Worm (Caenorhabditis elegans) whole organism, L3 larva: ENCODE results near the gene anmt-2.

Experiments used
- R02D3.7 ChIP-seq: fragments of 150-350 bp; optimal IDR thresholded peaks from 2 replicates; lab custom pipeline; 2014; ENCODE audit warnings: missing biosample characterization, missing genetic modification characterization
- ZK546.5 ChIP-seq: sonication (generic microtip); optimal IDR thresholded peaks from 2 replicates; lab custom pipeline; 2017; ENCODE audit warnings: missing biosample characterization, missing genetic modification characterization
- ama-1 ChIP-seq: fragments of 150-350 bp; optimal IDR thresholded peaks from 2 replicates; lab custom pipeline; 2018
- ceh-28 ChIP-seq: fragments of 150-350 bp; optimal IDR thresholded peaks from 2 replicates; lab custom pipeline; 2014; ENCODE audit warnings: missing biosample characterization, missing genetic modification reagents, missing genetic modification characterization
- ceh-82 ChIP-seq: fragments of 150-350 bp; optimal IDR thresholded peaks from 2 replicates; lab custom pipeline; 2014; ENCODE audit warnings: missing biosample characterization, missing genetic modification characterization
- ceh-9 ChIP-seq: sonication (generic microtip); optimal IDR thresholded peaks from 2 replicates; lab custom pipeline; 2018; ENCODE audit warnings: missing biosample characterization, missing genetic modification characterization
- daf-12 ChIP-seq: fragments of 150-350 bp; optimal IDR thresholded peaks from 2 replicates; lab custom pipeline; 2014; ENCODE audit warnings: missing biosample characterization, missing genetic modification reagents, missing genetic modification characterization
- egl-27 ChIP-seq: sonication (generic microtip); optimal IDR thresholded peaks from 4 replicates; lab custom pipeline; 2017; ENCODE audit warnings: missing biosample characterization, missing genetic modification reagents, missing genetic modification characterization
- egl-5 ChIP-seq: fragments of 150-350 bp; optimal IDR thresholded peaks from 2 replicates; lab custom pipeline; 2017; ENCODE audit warnings: missing biosample characterization, missing genetic modification reagents, missing genetic modification characterization, inconsistent platforms
- elt-1 ChIP-seq: fragments of 150-350 bp; optimal IDR thresholded peaks from 2 replicates; lab custom pipeline; 2014; ENCODE audit warnings: missing biosample characterization, missing genetic modification characterization
- elt-2 ChIP-seq: sonication (generic microtip); optimal IDR thresholded peaks from 2 replicates; lab custom pipeline; 2016; ENCODE audit warnings: missing genetic modification reagents, mild to moderate bottlenecking, missing genetic modification characterization, missing compliant biosample characterization
- elt-3 ChIP-seq, 3 experiments: fragments of 150-350 bp in 1 of 3; sonication (generic microtip) in 2 of 3; optimal IDR thresholded peaks; 2 replicates in 2 of 3; 4 replicates in 1 of 3; lab custom pipeline; 2014 to 2017; ENCODE audit warnings: missing biosample characterization in 3 of 3, missing genetic modification characterization in 3 of 3
- eor-1 ChIP-seq, 2 experiments: fragments of 150-350 bp; optimal IDR thresholded peaks; 2 replicates each; lab custom pipeline; 2014 to 2018; ENCODE audit warnings: missing biosample characterization in 2 of 2, missing genetic modification characterization in 2 of 2
- fkh-10 ChIP-seq: sonication (generic microtip); optimal IDR thresholded peaks from 2 replicates; lab custom pipeline; 2017; ENCODE audit warnings: missing biosample characterization, missing genetic modification reagents, missing genetic modification characterization
- fkh-2 ChIP-seq: fragments of 150-350 bp; optimal IDR thresholded peaks from 2 replicates; lab custom pipeline; 2014; ENCODE audit warnings: missing biosample characterization, missing genetic modification reagents, missing genetic modification characterization
- fos-1 ChIP-seq: fragments of 150-350 bp; optimal IDR thresholded peaks from 2 replicates; lab custom pipeline; 2014; ENCODE audit warnings: missing biosample characterization, missing genetic modification characterization
- hmg-11 ChIP-seq: sonication (generic microtip); optimal IDR thresholded peaks from 2 replicates; lab custom pipeline; 2016; ENCODE audit warnings: missing genetic modification characterization, missing compliant biosample characterization
- jun-1 ChIP-seq: fragments of 150-350 bp; optimal IDR thresholded peaks from 2 replicates; lab custom pipeline; 2014; ENCODE audit warnings: missing biosample characterization, missing genetic modification reagents, missing genetic modification characterization
- lin-15B ChIP-seq: fragments of 150-350 bp; optimal IDR thresholded peaks from 2 replicates; lab custom pipeline; 2014; ENCODE audit warnings: missing biosample characterization, missing genetic modification characterization
- lin-39 ChIP-seq: fragments of 150-350 bp; optimal IDR thresholded peaks from 2 replicates; lab custom pipeline; 2018; ENCODE audit warnings: missing biosample characterization, missing genetic modification reagents, missing genetic modification characterization
- lsy-12 ChIP-seq: sonication (generic microtip); optimal IDR thresholded peaks from 2 replicates; lab custom pipeline; 2016; ENCODE audit warnings: mild to moderate bottlenecking, missing genetic modification characterization, missing compliant biosample characterization
- mml-1 ChIP-seq: fragments of 150-350 bp; sonication (generic microtip); optimal IDR thresholded peaks from 3 replicates; lab custom pipeline; 2014; ENCODE audit warnings: missing biosample characterization, missing genetic modification characterization
- nfya-1 ChIP-seq: sonication (generic microtip); optimal IDR thresholded peaks from 2 replicates; lab custom pipeline; 2017; ENCODE audit warnings: missing genetic modification characterization, mild to moderate bottlenecking, missing compliant biosample characterization, antibody characterized with exemption, moderate library complexity; ENCODE audit not compliant: insufficient read depth
- nhr-11 ChIP-seq: fragments of 150-350 bp; optimal IDR thresholded peaks from 2 replicates; lab custom pipeline; 2014; ENCODE audit warnings: missing biosample characterization, missing genetic modification characterization
- nhr-12 ChIP-seq: fragments of 150-350 bp; optimal IDR thresholded peaks from 2 replicates; lab custom pipeline; 2014; ENCODE audit warnings: missing biosample characterization, missing genetic modification characterization
- nhr-23 ChIP-seq: fragments of 150-350 bp; optimal IDR thresholded peaks from 2 replicates; lab custom pipeline; 2014; ENCODE audit warnings: missing biosample characterization, missing genetic modification reagents, missing genetic modification characterization
- nhr-237 ChIP-seq: fragments of 150-350 bp; optimal IDR thresholded peaks from 2 replicates; lab custom pipeline; 2014; ENCODE audit warnings: missing biosample characterization, missing genetic modification characterization
- nhr-25 ChIP-seq: sonication (generic microtip); optimal IDR thresholded peaks from 2 replicates; lab custom pipeline; 2017; ENCODE audit warnings: missing biosample characterization, missing genetic modification characterization
- nhr-28 ChIP-seq: fragments of 150-350 bp; optimal IDR thresholded peaks from 2 replicates; lab custom pipeline; 2014; ENCODE audit warnings: missing biosample characterization, missing genetic modification characterization
- nhr-43 ChIP-seq: sonication (generic microtip); optimal IDR thresholded peaks from 2 replicates; lab custom pipeline; 2016; ENCODE audit warnings: mild to moderate bottlenecking, missing genetic modification characterization, missing compliant biosample characterization; ENCODE audit not compliant: poor library complexity, severe bottlenecking
- nhr-67 ChIP-seq: fragments of 150-350 bp; optimal IDR thresholded peaks from 2 replicates; lab custom pipeline; 2014; ENCODE audit warnings: missing biosample characterization, missing genetic modification characterization
- nhr-76 ChIP-seq: fragments of 150-350 bp; sonication (generic microtip); optimal IDR thresholded peaks from 5 replicates; lab custom pipeline; 2014; ENCODE audit warnings: missing biosample characterization, missing genetic modification characterization
- nhr-77 ChIP-seq: fragments of 150-350 bp; optimal IDR thresholded peaks from 2 replicates; lab custom pipeline; 2014; ENCODE audit warnings: missing biosample characterization, missing genetic modification characterization
- pha-4 ChIP-seq: fragments of 150-350 bp; optimal IDR thresholded peaks from 2 replicates; lab custom pipeline; 2014; ENCODE audit warnings: missing biosample characterization, missing genetic modification reagents, missing genetic modification characterization
- pqm-1 ChIP-seq: fragments of 150-350 bp; optimal IDR thresholded peaks from 2 replicates; lab custom pipeline; 2017; ENCODE audit warnings: missing biosample characterization, missing genetic modification characterization, inconsistent platforms
- sea-2 ChIP-seq: fragments of 150-350 bp; sonication (generic microtip); optimal IDR thresholded peaks from 4 replicates; lab custom pipeline; 2014; ENCODE audit warnings: missing biosample characterization, missing genetic modification reagents, missing genetic modification characterization
- skn-1 ChIP-seq: fragments of 150-350 bp; optimal IDR thresholded peaks from 2 replicates; lab custom pipeline; 2014; ENCODE audit warnings: missing biosample characterization, missing genetic modification characterization
- snpc-4 ChIP-seq: fragments of 150-350 bp; optimal IDR thresholded peaks from 2 replicates; lab custom pipeline; 2014; ENCODE audit warnings: missing biosample characterization, missing genetic modification characterization
- unc-39 ChIP-seq: sonication (generic microtip); optimal IDR thresholded peaks from 4 replicates; lab custom pipeline; 2017; ENCODE audit warnings: missing biosample characterization, missing genetic modification characterization
- unc-62 ChIP-seq: fragments of 150-350 bp; sonication (generic microtip); optimal IDR thresholded peaks from 4 replicates; lab custom pipeline; 2014; ENCODE audit warnings: missing biosample characterization, missing genetic modification reagents, missing genetic modification characterization
- zag-1 ChIP-seq: fragments of 150-350 bp; optimal IDR thresholded peaks from 2 replicates; lab custom pipeline; 2014; ENCODE audit warnings: missing biosample characterization, missing genetic modification characterization
- ztf-11 ChIP-seq: fragments of 150-350 bp; optimal IDR thresholded peaks from 2 replicates; lab custom pipeline; 2014; ENCODE audit warnings: missing biosample characterization, missing genetic modification characterization
- ztf-4 ChIP-seq: fragments of 150-350 bp; optimal IDR thresholded peaks from 2 replicates; lab custom pipeline; 2014; ENCODE audit warnings: missing biosample characterization, missing genetic modification characterization

Gene anmt-2

ce11 chrIII:6157708-6158321, at the start of gene anmt-2:
anmt-2 (minus strand) TSS chrIII:6157758.
- TF ChIP-seq mml-1 (no peak), nhr-76 (tag; lab: Kevin White, UChicago) (no peak), egl-5 (peak; percentile 35), nhr-23 (no peak), nhr-25 (tag; lab: Kevin White, UChicago) (no peak), pha-4 (tag; lab: Kevin White, UChicago) (peak; percentile 57)
- TF ChIP-seq, all 47 proteins: peak for 2

DNA sequence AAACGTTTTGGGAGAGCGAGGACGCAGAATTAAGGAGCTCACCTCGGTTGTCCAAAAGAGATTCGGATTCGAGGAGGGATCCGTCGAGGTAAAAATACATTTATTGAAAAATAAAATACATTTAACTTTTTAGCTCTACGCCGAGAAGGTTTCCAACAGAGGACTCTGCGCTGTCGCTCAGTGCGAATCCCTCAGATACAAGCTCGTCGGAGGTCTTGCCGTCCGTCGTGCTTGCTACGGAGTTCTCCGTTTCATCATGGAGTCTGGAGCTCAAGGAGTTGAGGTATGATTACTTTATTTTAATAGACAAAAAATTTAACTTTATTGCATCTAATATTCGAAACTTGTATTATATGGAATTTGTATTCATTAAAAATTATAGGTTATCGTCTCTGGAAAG, 49.5 kb upstream of the anmt-2 start:
- TF ChIP-seq nhr-77 (tag; lab: Kevin White, UChicago) (no peak), snpc-4 (tag; lab: Kevin White, UChicago) (no peak), skn-1 (tag; lab: Kevin White, UChicago) (no peak), elt-3 (tag; optimal IDR thresholded peaks at IDR 0.05; lab: Kevin White, UChicago) (no peak), lsy-12 (no peak), hmg-11 (tag; lab: Kevin White, UChicago) (no peak), nhr-28 (tag; lab: Kevin White, UChicago) (no peak), fkh-2 (no peak), fkh-10 (GFP tag; lab: Kevin White, UChicago) (no peak), ceh-28 (no peak), ceh-82 (tag; lab: Kevin White, UChicago) (no peak), lin-39 (tag; lab: Kevin White, UChicago) (no peak), daf-12 (no peak), nhr-25 (tag; lab: Kevin White, UChicago) (no peak), nhr-23 (no peak)

DNA sequence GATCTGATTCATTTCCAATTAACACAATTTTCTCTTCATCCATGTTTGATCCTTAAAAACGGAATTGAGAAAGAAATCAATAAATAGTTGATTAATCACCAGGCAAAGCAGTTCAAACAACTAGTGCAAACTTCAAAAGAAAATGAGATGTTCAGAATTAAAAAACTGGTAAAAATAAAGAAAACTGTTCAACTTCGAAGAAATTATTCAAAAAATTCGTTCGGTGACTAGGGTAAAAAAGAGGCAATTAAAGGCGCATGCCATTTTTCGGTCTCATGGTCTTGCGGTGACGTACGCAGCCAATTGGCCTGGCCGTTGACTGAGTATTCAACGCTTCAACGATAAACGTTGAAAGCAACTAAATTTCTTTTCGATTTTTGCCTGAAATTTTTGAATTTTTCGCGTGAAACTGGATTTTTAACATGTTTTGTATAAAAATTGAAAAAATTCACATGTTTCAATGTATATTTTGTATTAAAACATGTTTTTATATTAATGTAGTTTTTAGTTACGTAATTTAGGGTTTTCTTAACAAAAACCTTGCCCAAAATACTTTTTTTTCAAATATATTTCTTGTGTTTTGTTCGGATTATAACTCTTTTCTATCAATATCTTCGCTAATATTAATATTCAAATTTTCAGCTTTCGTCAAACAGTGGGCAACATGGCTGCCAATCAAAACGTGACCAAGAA, 48.7 kb upstream of the anmt-2 start, which contains the start of the genes sna-3 and rps-3:
Gene sna-3, minus strand, starts transcription at position 51 of the 693 bp plus-strand sequence.
Gene rps-3, plus strand, starts transcription at position 643 of the 693 bp plus-strand sequence.
- TF ChIP-seq elt-1 (tag; lab: Kevin White, UChicago) (no peak), nhr-77 (tag; lab: Kevin White, UChicago) (no peak), lin-15B (tag; lab: Kevin White, UChicago) (peak; percentile 84), ceh-9 (tag; lab: Kevin White, UChicago) (no peak), mml-1 (no peak), sea-2 (GFP tag; lab: Kevin White, UChicago) (no peak), zag-1 (tag; lab: Kevin White, UChicago) (no peak), fkh-2 (no peak), fos-1 (tag; lab: Kevin White, UChicago) (no peak), ama-1 (lab: Kevin White, UChicago) (peak; percentile 40), nhr-43 (tag; lab: Kevin White, UChicago) (peak; percentile 43), lsy-12 (peak; percentile 29), pha-4 (tag; lab: Kevin White, UChicago) (peak; percentile 92), elt-2 (tag; lab: Kevin White, UChicago) (peak; percentile 47), ceh-82 (tag; lab: Kevin White, UChicago) (no peak), jun-1 (peak; percentile 8), snpc-4 (tag; lab: Kevin White, UChicago) (no peak), nhr-28 (tag; lab: Kevin White, UChicago) (no peak), R02D3.7 (peak; percentile 62), fkh-10 (GFP tag; lab: Kevin White, UChicago) (no peak), pqm-1 (tag; lab: Kevin White, UChicago) (peak; percentile 65), egl-27 (tag; lab: Kevin White, UChicago) (no peak), nhr-25 (tag; lab: Kevin White, UChicago) (peak; percentile 83), ceh-28 (peak; percentile 57), nhr-67 (tag; lab: Kevin White, UChicago) (no peak), nhr-11 (tag; lab: Kevin White, UChicago) (peak; percentile 31), nfya-1 (tag; lab: Kevin White, UChicago) (peak; percentile 90), eor-1 (tag; optimal IDR thresholded peaks at IDR 0.05; lab: Kevin White, UChicago) (no peak), ztf-4 (tag; lab: Kevin White, UChicago) (no peak), hmg-11 (tag; lab: Kevin White, UChicago) (peak; percentile 73), egl-5 (peak; percentile 34), nhr-237 (tag; lab: Kevin White, UChicago) (no peak), lin-39 (tag; lab: Kevin White, UChicago) (peak; percentile 63), daf-12 (no peak), unc-39 (no peak), elt-3 (tag; optimal IDR thresholded peaks at IDR 0.05; lab: Kevin White, UChicago) (no peak), nhr-12 (no peak), ztf-11 (no peak), ZK546.5 (no peak), unc-62 (no peak), nhr-76 (tag; lab: Kevin White, UChicago) (no peak), nhr-23 (peak; percentile 76), skn-1 (tag; lab: Kevin White, UChicago) (no peak)
